Fruit fly (Drosophila melanogaster) whole organism, embryonic: Measurements from ENCODE around the gene CG14507.

Source experiments
- Atf-2 ChIP-seq: fragments of 200-800 bp; sonication (Bioruptor generic); optimal IDR thresholded peaks from 2 replicates; lab custom pipeline; 2016; ENCODE audit warnings: missing biosample characterization, missing genetic modification characterization
- Atf3 ChIP-seq: fragments of 200-800 bp; sonication (Bioruptor generic); optimal IDR thresholded peaks from 3 replicates; lab custom pipeline; 2016; ENCODE audit warnings: missing biosample characterization, missing genetic modification characterization
- CG10321 ChIP-seq: fragments of 200-800 bp; sonication (Bioruptor generic); IDR thresholded peaks from 2 replicates; pipeline ENCODE4 v1.3.6; 2022; ENCODE audit warnings: missing biosample characterization, missing genetic modification characterization
- CG11696 ChIP-seq: fragments of 200-800 bp; sonication (Bioruptor generic); IDR thresholded peaks from 2 replicates; pipeline ENCODE4 v1.3.6; 2022; ENCODE audit warnings: missing biosample characterization, missing genetic modification characterization
- CG11723 ChIP-seq: fragments of 200-800 bp; sonication (Bioruptor generic); optimal IDR thresholded peaks from 2 replicates; lab custom pipeline; 2017; ENCODE audit warnings: missing biosample characterization, mild to moderate bottlenecking, missing genetic modification characterization
- CG1233 ChIP-seq: fragments of 200-800 bp; sonication (Bioruptor generic); optimal IDR thresholded peaks from 4 replicates; lab custom pipeline; 2018; ENCODE audit warnings: missing biosample characterization, mild to moderate bottlenecking, missing genetic modification characterization
- CG14667 ChIP-seq: fragments of 200-800 bp; sonication (Bioruptor generic); IDR thresholded peaks from 2 replicates; pipeline ENCODE4 v1.3.6; 2022; ENCODE audit warnings: missing biosample characterization, missing genetic modification characterization
- CG15073 ChIP-seq: fragments of 200-800 bp; sonication (Bioruptor generic); optimal IDR thresholded peaks from 2 replicates; lab custom pipeline; 2016; ENCODE audit warnings: missing biosample characterization, missing genetic modification characterization
- CG16815 ChIP-seq: fragments of 200-800 bp; sonication (Bioruptor generic); optimal IDR thresholded peaks from 3 replicates; lab custom pipeline; 2017; ENCODE audit warnings: missing biosample characterization, mild to moderate bottlenecking, missing genetic modification characterization
- CG17186 ChIP-seq: fragments of 200-800 bp; sonication (Bioruptor generic); optimal IDR thresholded peaks from 3 replicates; lab custom pipeline; 2017; ENCODE audit warnings: missing biosample characterization, missing genetic modification reagents, missing genetic modification characterization
- CG17568 ChIP-seq: fragments of 200-800 bp; sonication (Bioruptor generic); optimal IDR thresholded peaks from 2 replicates; lab custom pipeline; 2018; ENCODE audit warnings: missing biosample characterization, mild to moderate bottlenecking, missing genetic modification characterization, moderate library complexity
- CG17612 ChIP-seq: fragments of 200-800 bp; sonication (Bioruptor generic); IDR thresholded peaks from 2 replicates; pipeline ENCODE4 v1.3.6; 2022; ENCODE audit warnings: missing biosample characterization, missing genetic modification characterization
- CG1792 ChIP-seq: fragments of 200-800 bp; sonication (Bioruptor generic); optimal IDR thresholded peaks from 2 replicates; lab custom pipeline; 2016; ENCODE audit warnings: missing biosample characterization, missing genetic modification characterization
- CG1832 ChIP-seq: fragments of 200-800 bp; sonication (Bioruptor generic); optimal IDR thresholded peaks from 2 replicates; lab custom pipeline; 2017; ENCODE audit warnings: missing biosample characterization, mild to moderate bottlenecking, missing genetic modification characterization, inconsistent platforms
- CG30431 ChIP-seq: fragments of 200-800 bp; sonication (Bioruptor generic); optimal IDR thresholded peaks from 2 replicates; lab custom pipeline; 2017; ENCODE audit warnings: missing biosample characterization, missing genetic modification characterization
- CG3838 ChIP-seq: fragments of 200-800 bp; sonication (Bioruptor generic); optimal IDR thresholded peaks from 3 replicates; lab custom pipeline; 2016; ENCODE audit warnings: missing biosample characterization, missing genetic modification characterization
- CG6654 ChIP-seq: fragments of 200-800 bp; sonication (Bioruptor generic); optimal IDR thresholded peaks from 2 replicates; lab custom pipeline; 2017; ENCODE audit warnings: missing biosample characterization, mild to moderate bottlenecking, missing genetic modification characterization
- CG6813 ChIP-seq: fragments of 200-800 bp; sonication (Bioruptor generic); optimal IDR thresholded peaks from 2 replicates; lab custom pipeline; 2017; ENCODE audit warnings: missing biosample characterization, missing genetic modification characterization, mild to moderate bottlenecking, moderate library complexity, missing genetic modification reagents
- CG7786 ChIP-seq: fragments of 200-800 bp; sonication (Bioruptor generic); optimal IDR thresholded peaks from 2 replicates; lab custom pipeline; 2016; ENCODE audit warnings: missing biosample characterization, missing genetic modification characterization
- CG7839 ChIP-seq: fragments of 200-800 bp; sonication (Bioruptor generic); optimal IDR thresholded peaks from 3 replicates; lab custom pipeline; 2018; ENCODE audit warnings: missing biosample characterization, mild to moderate bottlenecking, missing genetic modification characterization, moderate library complexity
- CG8765 ChIP-seq: fragments of 200-800 bp; sonication (Bioruptor generic); IDR thresholded peaks from 2 replicates; pipeline ENCODE4 v1.3.6; 2022; ENCODE audit warnings: missing biosample characterization, missing genetic modification characterization
- CG9609 ChIP-seq: fragments of 200-800 bp; sonication (Bioruptor generic); optimal IDR thresholded peaks from 3 replicates; lab custom pipeline; 2016; ENCODE audit warnings: missing biosample characterization, missing genetic modification characterization
- CTCF ChIP-seq: fragments of 200-800 bp; sonication (Bioruptor generic); optimal IDR thresholded peaks from 2 replicates; lab custom pipeline; 2017; ENCODE audit warnings: missing biosample characterization, mild to moderate bottlenecking, missing genetic modification characterization, moderate library complexity
- ERR ChIP-seq: fragments of 200-800 bp; sonication (Bioruptor generic); optimal IDR thresholded peaks from 2 replicates; lab custom pipeline; 2016; ENCODE audit warnings: missing biosample characterization, missing genetic modification characterization
- HLHmδ ChIP-seq: fragments of 200-800 bp; sonication (Bioruptor generic); optimal IDR thresholded peaks from 2 replicates; lab custom pipeline; 2018; ENCODE audit warnings: missing biosample characterization, mild to moderate bottlenecking, missing genetic modification characterization, moderate library complexity
- Hsf ChIP-seq: fragments of 200-800 bp; sonication (Bioruptor generic); optimal IDR thresholded peaks from 3 replicates; lab custom pipeline; 2016; ENCODE audit warnings: missing biosample characterization, missing genetic modification characterization
- Oli ChIP-seq: fragments of 200-800 bp; sonication (Bioruptor generic); optimal IDR thresholded peaks from 2 replicates; lab custom pipeline; 2018; ENCODE audit warnings: missing biosample characterization, mild to moderate bottlenecking, missing genetic modification characterization, moderate library complexity
- Opbp ChIP-seq: fragments of 200-800 bp; sonication (Bioruptor generic); IDR thresholded peaks from 3 replicates; pipeline ENCODE4 v1.3.6; 2022; ENCODE audit warnings: missing biosample characterization, missing genetic modification characterization; ENCODE audit not compliant: partially characterized antibody
- PHDP ChIP-seq: fragments of 200-800 bp; sonication (Bioruptor generic); optimal IDR thresholded peaks from 3 replicates; lab custom pipeline; 2018; ENCODE audit warnings: missing biosample characterization, mild to moderate bottlenecking, missing genetic modification characterization, moderate library complexity
- Xrp1 ChIP-seq: fragments of 200-800 bp; sonication (Bioruptor generic); IDR thresholded peaks from 2 replicates; pipeline ENCODE4 v1.3.6; 2022; ENCODE audit warnings: missing biosample characterization, missing genetic modification characterization
- ato ChIP-seq: fragments of 200-800 bp; sonication (Bioruptor generic); IDR thresholded peaks from 2 replicates; pipeline ENCODE4 v1.3.6; 2022; ENCODE audit warnings: missing biosample characterization, missing genetic modification characterization; ENCODE audit not compliant: partially characterized antibody
- az2 ChIP-seq: fragments of 200-800 bp; sonication (Bioruptor generic); optimal IDR thresholded peaks from 3 replicates; lab custom pipeline; 2016; ENCODE audit warnings: missing biosample characterization, missing genetic modification characterization
- cg ChIP-seq: fragments of 200-800 bp; sonication (Bioruptor generic); optimal IDR thresholded peaks from 3 replicates; lab custom pipeline; 2019; ENCODE audit warnings: missing biosample characterization, mild to moderate bottlenecking, missing genetic modification characterization, moderate library complexity
- croc ChIP-seq: fragments of 200-800 bp; sonication (Bioruptor generic); conservative IDR thresholded peaks from 3 replicates; pipeline ENCODE4 v1.3.6; 2022; ENCODE audit warnings: missing biosample characterization, missing genetic modification characterization
- dysf ChIP-seq: fragments of 200-800 bp; sonication (Bioruptor generic); IDR thresholded peaks from 3 replicates; pipeline ENCODE4 v1.3.6; 2022; ENCODE audit warnings: missing biosample characterization, missing genetic modification characterization
- grn ChIP-seq: fragments of 200-800 bp; sonication (Bioruptor generic); optimal IDR thresholded peaks from 3 replicates; lab custom pipeline; 2017; ENCODE audit warnings: missing biosample characterization, missing genetic modification characterization
- hb ChIP-seq: fragments of 200-800 bp; sonication (Bioruptor generic); IDR thresholded peaks from 3 replicates; pipeline ENCODE4 v1.3.6; 2022; ENCODE audit warnings: missing biosample characterization, missing genetic modification characterization; ENCODE audit not compliant: partially characterized antibody
- hkb ChIP-seq, 2 experiments: fragments of 200-800 bp in 1 of 2; fragments of >200 bp in 1 of 2; sonication (Bioruptor generic) in 1 of 2; IDR thresholded peaks in 1 of 2; optimal IDR thresholded peaks in 1 of 2; 2 replicates each; pipeline versions ENCODE4 v1.3.6 to Lab custom; 2017 to 2022; ENCODE audit warnings: missing biosample characterization in 1 of 2, missing genetic modification characterization in 1 of 2
- lab ChIP-seq: fragments of 200-800 bp; sonication (Bioruptor generic); optimal IDR thresholded peaks from 3 replicates; lab custom pipeline; 2017; ENCODE audit warnings: missing biosample characterization, missing genetic modification characterization, mild to moderate bottlenecking, moderate library complexity, missing genetic modification reagents
- lola ChIP-seq, 3 experiments: fragments of >200 bp in 2 of 3; fragments of 200-800 bp in 1 of 3; sonication (Bioruptor generic) in 1 of 3; optimal IDR thresholded peaks; 2 replicates each; lab custom pipeline; 2017 to 2019; ENCODE audit warnings: missing biosample characterization in 3 of 3, missing genetic modification characterization in 3 of 3, mild to moderate bottlenecking in 1 of 3, moderate library complexity in 1 of 3
- nau ChIP-seq: fragments of 200-800 bp; sonication (Bioruptor generic); optimal IDR thresholded peaks from 3 replicates; lab custom pipeline; 2017; ENCODE audit warnings: missing biosample characterization, mild to moderate bottlenecking, missing genetic modification characterization, missing genetic modification reagents
- psq ChIP-seq: fragments of 200-800 bp; sonication (Bioruptor generic); optimal IDR thresholded peaks from 2 replicates; lab custom pipeline; 2017; ENCODE audit warnings: missing biosample characterization, missing genetic modification characterization
- sd ChIP-seq: fragments of 200-800 bp; sonication (Bioruptor generic); optimal IDR thresholded peaks from 3 replicates; lab custom pipeline; 2018; ENCODE audit warnings: missing biosample characterization, mild to moderate bottlenecking, missing genetic modification characterization, moderate library complexity
- sens ChIP-seq: fragments of 200-800 bp; sonication (Bioruptor generic); peaks from one replicate; lab custom pipeline; 2016; ENCODE audit warnings: missing biosample characterization, missing genetic modification characterization
- slp2 ChIP-seq: fragments of 200-800 bp; sonication (Bioruptor generic); optimal IDR thresholded peaks from 2 replicates; lab custom pipeline; 2016; ENCODE audit warnings: missing biosample characterization, missing genetic modification characterization
- trem ChIP-seq: fragments of 200-800 bp; optimal IDR thresholded peaks from 3 replicates; lab custom pipeline; 2019; ENCODE audit warnings: missing biosample characterization, mild to moderate bottlenecking, missing genetic modification characterization, moderate library complexity
- zen2 ChIP-seq: fragments of 200-800 bp; sonication (Bioruptor generic); IDR thresholded peaks from 3 replicates; pipeline ENCODE4 v1.3.6; 2022; ENCODE audit warnings: missing biosample characterization, missing genetic modification characterization; ENCODE audit not compliant: partially characterized antibody
- zfh1 ChIP-seq: fragments of 200-800 bp; sonication (Bioruptor generic); IDR thresholded peaks from 3 replicates; pipeline ENCODE4 v1.3.6; 2022; ENCODE audit warnings: missing biosample characterization, missing genetic modification characterization

CG14507 gene

dm6 chr3R:29207996-29208395 lies 19.5 kb downstream of the CG14507 start (continued):
- TF ChIP-seq CG6813 (GFP tag; lab: Kevin White, UChicago) = peak; percentile 54
- TF ChIP-seq nau (GFP tag; lab: Kevin White, UChicago) = peak; percentile 53
- no peak for TF ChIP-seq psq (GFP tag; lab: Kevin White, UChicago)
- TF ChIP-seq slp2 (GFP tag; lab: Kevin White, UChicago) = peak; percentile 26
- no peak for TF ChIP-seq hb
- no peak for TF ChIP-seq CG15073 (GFP tag; lab: Kevin White, UChicago)
- no peak for TF ChIP-seq Atf-2 (GFP tag; lab: Kevin White, UChicago)

dm6 chr3R:29207012-29207656 lies 20.4 kb downstream of the CG14507 start:
- TF ChIP-seq Opbp (no peak), CG30431 (GFP tag; lab: Kevin White, UChicago) (peak; percentile 47), lola (GFP tag; optimal IDR thresholded peaks at IDR 0.05; lab: Kevin White, UChicago) (peak in 1 of 3 experiments; percentile 14), trem (no peak), CG6654 (GFP tag; lab: Kevin White, UChicago) (no peak), CG14667 (GFP tag; lab: Robert Waterston, UW) (peak; percentile 75), sd (no peak), croc (GFP tag; lab: Robert Waterston, UW) (no peak; the same call in 2 of the 3 replicates), CTCF (peak; percentile 3), dysf (peak; percentile 83), CG9609 (GFP tag; lab: Kevin White, UChicago) (no peak), Hsf (GFP tag; lab: Kevin White, UChicago) (peak; percentile 9), sens (GFP tag; lab: Kevin White, UChicago) (peak; percentile 48), CG1233 (GFP tag; lab: Kevin White, UChicago) (peak; percentile 47), grn (peak; percentile 2), CG16815 (peak; percentile 37), CG7839 (peak; percentile 70), Atf3 (GFP tag; lab: Kevin White, UChicago) (no peak), CG7786 (GFP tag; lab: Kevin White, UChicago) (no peak), Oli (tag; lab: Kevin White, UChicago) (peak; percentile 67), CG17186 (GFP tag; lab: Kevin White, UChicago) (no peak), lab (GFP tag; lab: Kevin White, UChicago) (peak; percentile 70), CG11696 (GFP tag; lab: Robert Waterston, UW) (peak; percentile 58), CG1792 (GFP tag; lab: Kevin White, UChicago) (no peak), cg (GFP tag; lab: Kevin White, UChicago) (peak; percentile 54), CG3838 (GFP tag; lab: Kevin White, UChicago) (no peak), az2 (GFP tag; lab: Kevin White, UChicago) (peak; percentile 38), zfh1 (GFP tag; lab: Robert Waterston, UW) (peak; percentile 79), HLHmδ (no peak), CG10321 (GFP tag; lab: Robert Waterston, UW) (peak; percentile 26; the same call in 1 of the 2 replicates), hkb (optimal IDR thresholded peaks at IDR 0.05; lab: Kevin White, UChicago) (no peak), hkb (GFP tag; IDR thresholded peaks at IDR 0.05; lab: Robert Waterston, UW) (peak; percentile 74), ERR (no peak), zen2 (no peak), ato (no peak), CG8765 (GFP tag; lab: Robert Waterston, UW) (no peak), CG11723 (GFP tag; lab: Kevin White, UChicago) (peak; percentile 24), CG17568 (GFP tag; lab: Kevin White, UChicago) (peak; percentile 23), PHDP (tag; lab: Kevin White, UChicago) (peak; percentile 60), CG17612 (GFP tag; lab: Robert Waterston, UW) (peak; percentile 28; the same call in 1 of the 2 replicates), CG1832 (no peak), Xrp1 (peak; percentile 75)
